Worm (Caenorhabditis elegans) whole organism, L2 larva: ENCODE results near the gene gpa-13.

Experiments
- ama-1 ChIP-seq: fragments of 150-350 bp; optimal IDR thresholded peaks from 2 replicates; lab custom pipeline; 2018; ENCODE audit warnings: inconsistent platforms
- ceh-82 ChIP-seq: fragments of 150-350 bp; optimal IDR thresholded peaks from 2 replicates; lab custom pipeline; 2014; ENCODE audit warnings: missing biosample characterization, missing genetic modification characterization
- nhr-10 ChIP-seq: sonication (generic microtip); optimal IDR thresholded peaks from 2 replicates; lab custom pipeline; 2017; ENCODE audit warnings: missing biosample characterization, missing genetic modification characterization
- snpc-4 ChIP-seq: fragments of 150-350 bp; optimal IDR thresholded peaks from 2 replicates; lab custom pipeline; 2014; ENCODE audit warnings: missing biosample characterization, missing genetic modification characterization

DNA sequence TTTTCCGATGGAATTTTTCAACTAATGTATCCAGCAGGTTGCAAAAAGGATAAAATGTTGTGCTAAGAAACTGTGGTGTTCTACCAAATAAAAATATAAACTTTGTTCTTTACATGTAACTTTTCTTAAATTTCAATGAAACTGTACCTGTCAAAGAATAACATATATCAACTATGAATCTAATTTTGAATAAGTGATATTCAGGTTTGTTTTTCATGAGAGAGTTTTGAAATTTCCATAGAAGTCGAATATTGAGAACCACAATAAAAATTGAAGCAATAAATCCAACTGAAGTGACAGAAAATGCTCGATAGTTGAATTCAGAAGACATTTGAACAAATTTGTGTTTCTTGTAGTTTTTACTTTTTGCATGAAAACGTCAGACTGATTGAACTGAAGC, 35.4 kb upstream of the gpa-13 start, which contains the start of gene srbc-43:
- TF ChIP-seq ceh-82 (tag; lab: Kevin White, UChicago) (no peak), ama-1 (lab: Kevin White, UChicago) (no peak), nhr-10 (tag; lab: Kevin White, UChicago) (no peak), snpc-4 (no peak)
